Fruit fly (Drosophila melanogaster): ENCODE measurements around the gene CG32147.

dm6 chr3L:15188735-15189134, 44.9 kb upstream of the CG32147 start:
- TF ChIP-seq EcR (GFP tag; optimal IDR thresholded peaks at IDR 0.05) (no peak), CG4496 (GFP tag; IDR thresholded peaks at IDR 0.05) (no peak), CG8301 (tag; optimal IDR thresholded peaks at IDR 0.05) (no peak), CG13204 (GFP tag; optimal IDR thresholded peaks at IDR 0.05) (no peak), D1 (tag; optimal IDR thresholded peaks at IDR 0.05) (no peak), CG12605 (GFP tag; IDR thresholded peaks at IDR 0.05) (no peak), CG9948 (tag; optimal IDR thresholded peaks at IDR 0.05) (peak; percentile 19), CG17806 (tag; optimal IDR thresholded peaks at IDR 0.05) (no peak)
